Worm (Caenorhabditis elegans) whole organism, dauer: ENCODE data around the gene F49F1.5.

Source experiments
- unc-62 ChIP-seq: sonication (generic microtip); optimal IDR thresholded peaks from 2 replicates; lab custom pipeline; 2017; ENCODE audit warnings: missing biosample characterization, missing genetic modification reagents, missing genetic modification characterization

The F49F1.5 gene

ce11 chrIV:4079514-4079913 lies 40.7 kb downstream of the F49F1.5 start, which contains the start of gene C35B1.4:
C35B1.4 (plus strand) TSS chrIV:4079814.
- TF ChIP-seq unc-62 (GFP tag; lab: Kevin White, UChicago): no peak

ce11 chrIV:4078901-4079300 lies 41.3 kb downstream of the F49F1.5 start, which contains the start of gene C35B1.8:
C35B1.8 (minus strand) TSS chrIV:4079001.
- no peak for TF ChIP-seq unc-62 (GFP tag; lab: Kevin White, UChicago)

ce11 chrIV:4076690-4077295 lies 43.4 kb downstream of the F49F1.5 start:
- TF ChIP-seq unc-62 (GFP tag; lab: Kevin White, UChicago): no peak

ce11 chrIV:4074610-4075009 lies 45.6 kb downstream of the F49F1.5 start, which contains the start of gene W03D2.9:
W03D2.9 (minus strand) TSS chrIV:4074710.
- no peak for TF ChIP-seq unc-62 (GFP tag; lab: Kevin White, UChicago)

ce11 chrIV:4072027-4072426 lies 48.2 kb downstream of the F49F1.5 start, which contains the start of gene pqn-75:
pqn-75 (plus strand) TSS chrIV:4072327.
- TF ChIP-seq unc-62 (GFP tag; lab: Kevin White, UChicago): no peak

- TF ChIP-seq unc-62 (GFP tag; lab: Kevin White, UChicago): no peak
Measured at ce11 chrIV:4070810-4071209, 49.4 kb downstream of the F49F1.5 start.
